Fruit fly (Drosophila melanogaster) ovary, adult (tissue): Measurements from ENCODE around the gene COX6AL2.

Source experiments
- CG17801 ChIP-seq: fragments of 200-800 bp; optimal IDR thresholded peaks from 2 replicates; lab custom pipeline; 2019; ENCODE audit warnings: missing biosample characterization, mild to moderate bottlenecking, missing genetic modification characterization, moderate library complexity; ENCODE audit not compliant: partially characterized antibody

Gene COX6AL2

DNA sequence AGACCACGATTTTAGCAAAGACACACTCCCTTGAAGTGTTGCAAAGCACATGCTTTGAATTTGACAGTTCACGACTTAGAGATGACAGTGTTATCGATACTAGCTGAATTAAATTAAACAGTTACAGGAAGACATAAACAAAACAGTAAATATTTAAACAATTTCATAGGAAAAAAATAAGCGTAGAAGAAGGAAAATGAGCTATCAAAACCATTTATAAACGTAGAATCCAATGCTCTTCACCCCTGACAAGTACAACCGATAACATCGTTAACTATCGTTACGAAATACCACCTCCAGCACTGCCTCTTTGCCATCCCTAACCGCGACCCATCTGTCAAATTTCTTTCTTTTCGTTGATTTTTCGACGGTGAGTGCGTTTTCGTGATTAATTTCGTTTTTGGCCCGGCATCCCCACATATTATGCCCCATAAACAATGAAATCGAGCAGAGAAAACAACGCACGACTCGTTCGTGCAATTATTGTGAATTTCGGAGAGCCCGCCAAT is 15.1 kb downstream of the COX6AL2 start, which contains the start of gene RpL26:
RpL26 (plus strand) TSS at position 106 of the 509 bp plus-strand sequence.
- TF ChIP-seq CG17801 (GFP tag; lab: Kevin White, UChicago) = peak; percentile 78

DNA sequence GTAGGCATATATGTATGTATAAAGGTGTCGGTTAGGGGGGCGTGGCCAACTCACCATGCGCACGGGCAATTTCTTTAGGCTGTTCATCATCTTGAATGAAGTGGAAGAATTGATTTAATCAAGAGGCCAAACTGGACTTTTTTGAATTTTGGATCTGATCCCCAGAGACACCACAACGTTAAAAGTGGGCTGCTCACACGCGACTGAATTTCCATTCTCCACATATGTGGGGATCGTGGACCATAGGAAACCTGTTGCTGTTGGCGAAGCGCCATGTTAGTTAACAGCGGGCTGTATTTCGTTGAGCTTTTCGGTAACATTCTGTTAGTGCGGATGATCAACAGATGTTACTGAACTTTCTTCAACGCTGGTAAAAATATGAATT is 15.9 kb downstream of the COX6AL2 start, which contains the start of gene CG3902:
CG3902 (minus strand) TSS at position 208 of the 385 bp plus-strand sequence.
- peak; percentile 51 for TF ChIP-seq CG17801 (GFP tag; lab: Kevin White, UChicago)

DNA sequence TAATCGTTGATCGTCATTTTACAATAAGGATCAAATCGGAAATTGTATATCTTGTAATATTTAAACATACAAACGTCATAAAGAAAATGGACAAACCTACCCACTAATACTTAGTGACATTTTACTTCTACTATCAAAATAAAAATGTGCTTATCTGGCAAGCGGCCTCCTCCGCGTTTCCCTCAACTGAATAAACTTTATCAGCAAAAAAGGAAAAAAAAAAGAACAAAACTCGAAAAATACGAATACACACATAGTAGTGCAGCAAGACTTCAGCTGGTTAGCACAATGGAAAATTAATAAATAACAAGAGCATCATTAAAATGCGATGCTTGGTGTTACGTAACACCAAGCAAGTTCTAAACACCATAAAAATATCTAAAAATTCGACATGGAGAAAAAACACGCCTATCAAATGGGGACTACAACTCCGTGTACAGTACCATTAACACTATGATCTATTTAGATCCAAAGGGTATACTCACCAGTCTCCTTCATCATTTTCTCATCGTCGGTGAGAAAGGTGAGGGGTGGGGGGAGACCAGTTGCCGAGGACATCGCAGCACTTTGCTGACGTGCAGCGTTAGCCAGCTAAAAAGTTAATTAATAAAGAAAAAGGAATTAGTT is 16.4 kb downstream of the COX6AL2 start:
- TF ChIP-seq CG17801 (GFP tag; lab: Kevin White, UChicago) = peak; percentile 3

DNA sequence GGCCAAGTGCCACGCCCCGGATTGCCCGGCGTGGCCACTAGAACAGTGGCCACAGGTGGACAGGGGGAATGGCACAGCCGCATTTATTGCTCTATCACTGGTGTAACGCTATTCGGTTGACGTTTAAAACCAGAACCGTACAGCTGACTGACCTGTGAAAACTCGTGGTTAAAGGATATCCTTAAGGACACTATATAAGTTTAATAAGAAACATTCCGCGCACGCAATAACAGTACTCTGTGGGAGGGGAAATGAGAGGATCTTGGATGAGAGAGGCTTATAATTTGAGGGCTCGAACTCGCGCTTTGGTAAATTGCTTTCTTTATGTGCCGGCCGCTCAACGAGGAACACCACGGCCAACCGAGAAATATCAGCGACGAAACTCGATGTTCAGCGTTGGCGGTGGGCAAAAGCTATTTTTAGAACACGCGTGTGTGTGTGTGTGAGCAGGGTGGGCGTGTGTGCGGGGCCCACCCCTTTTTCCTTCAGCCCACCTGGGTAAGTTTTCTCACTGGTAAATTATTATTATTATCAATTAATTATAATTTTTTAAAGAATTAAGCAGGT is 17.6 kb downstream of the COX6AL2 start:
- no peak for TF ChIP-seq CG17801 (GFP tag; lab: Kevin White, UChicago)

DNA sequence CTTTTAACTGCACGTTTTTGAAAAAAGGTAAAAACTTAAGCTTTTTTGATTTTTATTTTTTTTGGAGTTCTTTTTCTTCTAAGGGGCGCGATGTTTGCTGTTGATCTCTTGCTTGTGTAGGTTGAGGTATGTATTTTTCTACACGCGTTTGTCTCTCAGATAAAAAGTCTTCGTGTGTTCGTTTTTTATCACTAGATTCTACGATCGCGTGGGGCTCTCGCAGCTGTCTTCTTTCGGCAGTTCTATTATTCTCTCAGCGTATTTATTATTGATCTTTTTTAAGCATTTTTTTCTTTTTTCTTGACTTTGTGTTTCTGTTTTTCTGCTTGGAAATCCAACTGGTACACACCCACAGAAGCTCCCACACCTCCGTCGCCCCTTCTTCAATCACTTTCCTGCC is 18.9 kb downstream of the COX6AL2 start:
- TF ChIP-seq CG17801 (GFP tag; lab: Kevin White, UChicago) = peak; percentile 15

DNA sequence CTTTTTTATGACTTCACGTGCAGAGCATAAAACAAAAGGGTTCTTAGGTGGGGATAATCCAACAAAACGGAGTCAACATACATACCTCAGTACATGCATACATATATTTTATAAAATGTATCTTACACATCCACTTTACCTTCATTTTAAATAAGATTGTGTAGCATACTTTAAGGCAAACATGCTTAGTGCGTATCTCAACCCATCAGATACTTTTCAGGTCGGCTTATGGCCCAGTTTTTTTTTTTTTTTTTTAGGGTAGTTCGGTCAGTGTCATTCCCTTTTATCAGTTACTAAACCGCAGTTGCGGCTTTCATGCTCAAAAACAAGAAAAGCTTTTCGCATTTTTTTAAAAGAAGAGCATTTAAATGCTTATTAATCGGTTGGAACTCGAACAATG is 22.0 kb downstream of the COX6AL2 start, which contains the start of gene NijB:
NijB (plus strand) TSS at position 398 of the 400 bp plus-strand sequence.
- no peak for TF ChIP-seq CG17801 (GFP tag; lab: Kevin White, UChicago)

DNA sequence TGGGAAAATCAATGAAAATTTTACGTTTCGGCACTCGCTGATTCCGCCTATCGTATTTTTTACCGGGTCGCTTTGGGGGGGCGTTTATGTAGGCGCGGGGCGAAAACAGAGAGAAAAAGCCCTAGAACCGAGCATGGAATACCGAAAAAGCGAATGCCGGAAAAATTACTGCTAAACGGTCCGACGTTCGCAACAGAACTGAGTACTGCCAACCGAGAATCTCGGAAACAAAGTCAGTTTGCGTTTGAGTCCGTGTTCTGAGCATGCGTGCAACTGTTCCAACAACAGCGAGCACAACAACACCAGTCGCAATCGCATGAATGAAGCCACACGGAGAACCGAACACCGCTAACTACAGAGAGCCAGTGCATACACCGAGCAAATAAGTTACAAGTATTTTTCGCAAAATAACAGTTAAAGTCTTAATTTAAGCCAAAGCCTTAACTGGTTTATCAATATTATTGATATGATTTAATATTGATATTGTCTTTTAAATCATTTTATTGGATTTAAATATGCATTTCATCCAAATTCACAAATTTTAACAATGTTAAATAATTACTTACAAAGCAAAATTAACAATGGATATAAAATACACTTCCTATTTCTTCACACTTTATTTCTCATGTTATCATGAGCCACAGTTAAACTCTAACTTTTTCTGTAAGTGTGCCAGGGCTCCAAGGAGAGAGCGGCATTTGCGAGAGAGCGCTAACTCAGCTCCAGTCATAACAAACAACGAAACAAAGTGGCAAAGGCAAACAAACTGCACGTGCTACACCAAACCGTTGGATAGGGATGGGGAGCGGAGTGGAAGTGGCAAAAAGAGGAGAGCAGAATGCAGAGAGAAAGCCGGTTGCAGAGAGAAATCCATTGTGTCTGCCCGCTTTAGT is 23.4 kb downstream of the COX6AL2 start, which contains the start of gene CG3961:
CG3961 (minus strand) TSS at position 201 of the 893 bp plus-strand sequence.
- peak; percentile 96 for TF ChIP-seq CG17801 (GFP tag; lab: Kevin White, UChicago)

DNA sequence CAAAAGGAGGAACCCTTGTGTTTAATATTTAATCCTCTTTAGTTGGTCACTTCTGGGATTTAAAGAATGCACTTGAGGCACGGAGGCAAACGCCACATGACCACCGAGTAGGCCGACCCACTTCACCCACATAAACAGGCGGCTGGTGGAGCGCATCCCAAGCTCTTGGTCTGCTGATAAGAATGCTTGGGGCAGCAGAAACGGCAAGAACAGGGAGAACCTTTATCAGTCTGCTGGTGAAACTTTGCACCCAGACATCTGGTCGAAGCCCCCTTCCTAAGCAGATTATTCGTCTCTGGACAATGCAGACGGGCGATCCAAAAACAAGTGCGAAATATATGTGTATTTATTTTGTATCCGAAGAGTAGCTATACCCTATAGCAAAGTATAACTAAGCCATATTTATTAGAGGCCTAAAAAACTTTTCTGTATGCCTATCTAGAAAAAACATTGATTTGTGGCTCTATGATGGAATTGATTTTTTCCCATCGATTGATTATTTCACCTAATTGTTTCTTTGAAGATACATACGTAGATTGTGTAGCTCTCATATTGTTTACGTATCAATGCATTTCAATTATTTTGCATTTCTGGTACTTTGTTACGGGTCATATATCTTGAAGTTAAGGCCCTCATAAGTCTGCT is 24.6 kb downstream of the COX6AL2 start:
- TF ChIP-seq CG17801 (GFP tag; lab: Kevin White, UChicago) = no peak

DNA sequence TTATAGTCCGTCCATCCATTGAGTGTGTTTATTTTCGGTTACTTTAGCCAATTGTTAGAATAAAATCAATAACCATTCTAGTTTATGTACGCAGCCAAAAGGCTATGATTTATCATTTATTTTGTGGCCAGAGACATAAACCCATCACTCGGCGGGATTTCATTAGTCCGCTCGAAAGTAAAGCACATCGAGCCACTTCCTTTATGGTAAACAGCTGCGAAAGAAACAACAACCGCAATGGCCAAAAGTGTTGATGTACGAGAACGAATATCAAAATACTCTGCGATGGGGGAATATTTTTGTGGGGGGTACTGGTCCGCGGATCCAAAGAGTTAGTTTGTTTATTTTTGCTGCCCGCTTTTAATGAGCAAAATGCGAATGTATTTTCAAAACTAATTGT is 32.3 kb downstream of the COX6AL2 start:
- TF ChIP-seq CG17801 (GFP tag; lab: Kevin White, UChicago) = no peak

DNA sequence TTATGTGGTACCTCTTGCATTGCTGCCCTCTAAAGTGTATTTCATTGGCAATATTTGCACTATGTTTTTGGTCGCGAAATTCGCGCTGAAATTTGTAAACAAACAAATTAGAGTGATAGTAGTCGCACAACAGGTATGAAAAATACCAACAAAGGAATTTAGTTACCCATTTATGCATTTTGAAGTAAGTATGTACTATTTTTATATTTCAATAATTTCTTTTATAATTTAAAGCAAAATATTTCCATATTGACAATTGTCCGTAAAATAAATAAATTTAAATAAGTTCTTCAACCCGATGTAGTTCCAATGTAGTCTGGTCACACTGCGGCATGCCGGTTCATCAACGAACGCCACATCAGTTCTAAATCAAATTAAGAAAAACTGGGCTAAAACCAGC is 41.5 kb downstream of the COX6AL2 start, which contains the start of the genes Rad9 and Uggt:
Rad9 (minus strand) TSS at position 114 of the 400 bp plus-strand sequence.
Uggt (plus strand) TSS at position 308 of the 400 bp plus-strand sequence.
- TF ChIP-seq CG17801 (GFP tag; lab: Kevin White, UChicago) = peak; percentile 15

DNA sequence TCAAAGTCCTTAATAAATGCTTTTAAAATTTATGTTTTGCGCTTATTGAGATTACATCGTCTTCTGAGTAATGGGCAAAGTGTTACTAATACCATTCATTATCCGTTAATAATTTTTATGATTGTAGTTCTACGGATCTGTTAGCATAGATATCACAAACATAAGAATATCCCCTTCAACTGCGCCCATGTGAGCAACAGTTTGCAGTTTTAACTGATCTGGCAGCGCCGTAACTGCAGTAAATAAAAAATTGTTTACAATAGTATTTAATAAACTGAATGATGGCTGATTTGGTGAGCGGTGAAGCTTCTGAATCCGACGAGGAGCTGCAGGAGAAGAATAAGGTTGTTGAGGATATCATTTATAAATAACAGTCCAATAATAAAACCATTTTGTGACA is 43.9 kb downstream of the COX6AL2 start, which contains the start of gene Blos3:
Blos3 (plus strand) TSS at position 198 of the 400 bp plus-strand sequence.
- TF ChIP-seq CG17801 (GFP tag; lab: Kevin White, UChicago) = peak; percentile 22

DNA sequence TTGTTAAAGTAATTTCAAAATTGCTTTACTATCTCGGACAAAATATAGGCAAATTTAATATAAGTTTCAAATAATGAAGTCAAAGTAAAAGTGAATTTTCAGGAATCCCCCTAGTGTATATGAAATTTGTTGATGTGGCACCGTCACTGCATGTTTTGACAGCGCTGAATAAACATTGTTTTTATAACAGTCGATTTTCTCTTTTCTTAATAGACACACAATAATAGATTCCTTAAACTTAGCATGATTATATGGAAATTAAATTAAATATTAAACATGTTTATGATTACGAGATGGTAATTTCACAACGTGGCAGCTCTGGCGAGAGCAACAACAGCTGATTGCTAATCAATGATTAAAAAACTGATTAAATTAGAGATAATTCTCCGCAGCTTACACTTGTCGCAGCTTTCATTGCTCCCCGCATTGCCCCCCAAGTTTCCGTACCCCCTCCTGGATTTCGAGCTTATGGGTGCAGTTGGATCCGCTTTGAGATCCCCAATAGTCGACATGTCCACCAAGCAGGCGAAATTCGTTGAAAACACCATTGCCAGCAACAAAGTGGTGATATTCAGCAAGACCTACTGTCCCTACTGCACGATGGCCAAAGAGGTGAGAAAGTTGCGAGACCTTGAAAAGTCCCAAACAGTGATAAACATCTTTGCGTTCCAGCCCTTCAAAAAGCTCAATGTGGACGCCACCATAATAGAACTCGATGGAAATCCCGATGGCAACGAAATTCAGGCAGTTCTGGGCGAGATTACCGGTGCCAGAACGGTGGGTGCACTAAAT is 44.7 kb downstream of the COX6AL2 start, which contains the start of gene Grx1:
Grx1 (plus strand) TSS at position 196 of the 792 bp plus-strand sequence.
- peak; percentile 23 for TF ChIP-seq CG17801 (GFP tag; lab: Kevin White, UChicago)

DNA sequence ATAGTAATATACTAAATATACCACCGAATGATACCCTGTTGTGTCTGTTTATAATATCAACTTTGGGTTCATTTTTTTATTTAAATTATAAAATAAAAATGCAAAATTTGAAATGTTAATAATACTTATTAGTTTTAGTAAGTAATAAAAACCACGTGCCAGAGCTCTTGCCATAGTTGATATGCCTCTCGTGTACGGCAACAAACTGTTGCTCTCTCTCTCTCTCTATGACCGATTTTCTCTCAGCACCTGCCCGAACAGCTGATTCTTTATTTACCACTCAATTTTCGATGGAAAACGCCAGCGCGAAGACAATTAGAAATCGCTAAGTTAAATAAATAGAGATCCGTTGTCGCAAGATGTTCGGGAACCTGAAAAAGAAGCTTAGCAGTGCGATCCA is 46.4 kb downstream of the COX6AL2 start, which contains the start of gene Dysb:
Dysb (plus strand) TSS at position 251 of the 400 bp plus-strand sequence.
- TF ChIP-seq CG17801 (GFP tag; lab: Kevin White, UChicago) = peak; percentile 85
